Worm (Caenorhabditis elegans): ENCODE results near the gene wago-5.

The wago-5 gene

ce11 chrII:5794195-5794594 lies 21.1 kb downstream of the wago-5 start, which contains the start of gene acdh-8:
Gene acdh-8, plus strand, starts transcription at chrII:5794495.
- no peak for TF ChIP-seq flt-1 (GFP tag; IDR thresholded peaks at IDR 0.05)
- TF ChIP-seq hnd-1 (tag; optimal IDR thresholded peaks at IDR 0.05) = no peak
- no peak for TF ChIP-seq sea-1 (GFP tag; conservative IDR thresholded peaks at IDR 0.05)
- no peak for TF ChIP-seq aly-1 (tag; optimal IDR thresholded peaks at IDR 0.05)
- TF ChIP-seq F13C5.2 (tag; optimal IDR thresholded peaks at IDR 0.05) = no peak
- no peak for TF ChIP-seq scrt-1 (GFP tag; IDR thresholded peaks at IDR 0.05)
- no peak for TF ChIP-seq ceh-36 (tag; optimal IDR thresholded peaks at IDR 0.05)
- TF ChIP-seq ets-7 (tag; optimal IDR thresholded peaks at IDR 0.05) = no peak
- no peak for TF ChIP-seq tra-4 (tag; optimal IDR thresholded peaks at IDR 0.05)
- TF ChIP-seq pes-1 (GFP tag; IDR thresholded peaks at IDR 0.05) = no peak
- no peak for TF ChIP-seq hmbx-1 (tag; optimal IDR thresholded peaks at IDR 0.05)
- no peak for TF ChIP-seq B0310.2 (tag; optimal IDR thresholded peaks at IDR 0.05)
- TF ChIP-seq ama-1 (optimal IDR thresholded peaks at IDR 0.05) = no peak
- no peak for TF ChIP-seq tbx-11 (GFP tag; IDR thresholded peaks at IDR 0.05)
- TF ChIP-seq tbx-37 (GFP tag; conservative IDR thresholded peaks at IDR 0.05) = no peak
- TF ChIP-seq ceh-13 (GFP tag; optimal IDR thresholded peaks at IDR 0.05) = no peak
- no peak for TF ChIP-seq hmg-4 (GFP tag; optimal IDR thresholded peaks at IDR 0.05)

- TF ChIP-seq tra-4 (tag; optimal IDR thresholded peaks at IDR 0.05) = no peak
- TF ChIP-seq F13C5.2 (tag; optimal IDR thresholded peaks at IDR 0.05) = no peak
- no peak for TF ChIP-seq ama-1 (optimal IDR thresholded peaks at IDR 0.05)
- TF ChIP-seq tbx-11 (GFP tag; IDR thresholded peaks at IDR 0.05) = no peak
- no peak for TF ChIP-seq ceh-36 (tag; optimal IDR thresholded peaks at IDR 0.05)
- no peak for TF ChIP-seq hmbx-1 (tag; optimal IDR thresholded peaks at IDR 0.05)
- no peak for TF ChIP-seq ceh-13 (GFP tag; optimal IDR thresholded peaks at IDR 0.05)
- no peak for TF ChIP-seq ets-7 (tag; optimal IDR thresholded peaks at IDR 0.05)
- TF ChIP-seq flt-1 (GFP tag; IDR thresholded peaks at IDR 0.05) = no peak
- TF ChIP-seq scrt-1 (GFP tag; IDR thresholded peaks at IDR 0.05) = no peak
- TF ChIP-seq sea-1 (GFP tag; conservative IDR thresholded peaks at IDR 0.05) = no peak
- TF ChIP-seq hmg-4 (GFP tag; optimal IDR thresholded peaks at IDR 0.05) = no peak
Observed at ce11 chrII:5792490-5792889, 22.8 kb downstream of the wago-5 start, which contains the start of gene K05F1.14. Gene K05F1.14, minus strand, starts transcription at chrII:5792590.

ce11 chrII:5790313-5790773 lies 24.9 kb downstream of the wago-5 start, which contains the start of gene lect-2:
Gene lect-2, plus strand, starts transcription at chrII:5790723.
- TF ChIP-seq F13C5.2 (tag; optimal IDR thresholded peaks at IDR 0.05) (no peak), hmbx-1 (tag; optimal IDR thresholded peaks at IDR 0.05) (no peak), aly-1 (tag; optimal IDR thresholded peaks at IDR 0.05) (no peak), tbx-37 (GFP tag; conservative IDR thresholded peaks at IDR 0.05) (no peak), pes-1 (GFP tag; IDR thresholded peaks at IDR 0.05) (no peak), sea-1 (GFP tag; conservative IDR thresholded peaks at IDR 0.05) (no peak), tra-4 (tag; optimal IDR thresholded peaks at IDR 0.05) (no peak), B0310.2 (tag; optimal IDR thresholded peaks at IDR 0.05) (no peak), flt-1 (GFP tag; IDR thresholded peaks at IDR 0.05) (no peak), ets-7 (tag; optimal IDR thresholded peaks at IDR 0.05) (no peak), scrt-1 (GFP tag; IDR thresholded peaks at IDR 0.05) (no peak), ceh-13 (GFP tag; optimal IDR thresholded peaks at IDR 0.05) (no peak), ama-1 (optimal IDR thresholded peaks at IDR 0.05) (no peak), hmg-4 (GFP tag; optimal IDR thresholded peaks at IDR 0.05) (no peak)

ce11 chrII:5788815-5789214 lies 26.5 kb downstream of the wago-5 start, which contains the start of gene K05F1.13:
Gene K05F1.13, plus strand, starts transcription at chrII:5789115.
- TF ChIP-seq B0310.2 (tag; optimal IDR thresholded peaks at IDR 0.05) (no peak), ceh-36 (tag; optimal IDR thresholded peaks at IDR 0.05) (no peak), ets-7 (tag; optimal IDR thresholded peaks at IDR 0.05) (no peak)

- TF ChIP-seq aly-1 (tag; optimal IDR thresholded peaks at IDR 0.05) (no peak), F13C5.2 (tag; optimal IDR thresholded peaks at IDR 0.05) (no peak), tbx-11 (GFP tag; IDR thresholded peaks at IDR 0.05) (no peak), ama-1 (optimal IDR thresholded peaks at IDR 0.05) (no peak), ceh-36 (tag; optimal IDR thresholded peaks at IDR 0.05) (no peak), hmg-4 (GFP tag; optimal IDR thresholded peaks at IDR 0.05) (no peak), ets-7 (tag; optimal IDR thresholded peaks at IDR 0.05) (no peak), scrt-1 (GFP tag; IDR thresholded peaks at IDR 0.05) (no peak), B0310.2 (tag; optimal IDR thresholded peaks at IDR 0.05) (no peak), pes-1 (GFP tag; IDR thresholded peaks at IDR 0.05) (no peak)
Observed at ce11 chrII:5785504-5785903, 29.8 kb downstream of the wago-5 start.

ce11 chrII:5781935-5782921 lies 33.1 kb downstream of the wago-5 start, which contains the start of gene K05F1.6:
Gene K05F1.6, plus strand, starts transcription at chrII:5782520.
- TF ChIP-seq ceh-13 (GFP tag; optimal IDR thresholded peaks at IDR 0.05) (peak; percentile 42), ceh-36 (tag; optimal IDR thresholded peaks at IDR 0.05) (peak; percentile 58), hnd-1 (tag; optimal IDR thresholded peaks at IDR 0.05) (peak; percentile 38), tbx-37 (GFP tag; conservative IDR thresholded peaks at IDR 0.05) (peak; percentile 17; the same call in 1 of the 2 replicates), tbx-11 (GFP tag; IDR thresholded peaks at IDR 0.05) (peak; percentile 71), hmg-4 (GFP tag; optimal IDR thresholded peaks at IDR 0.05) (peak; percentile 88), ets-7 (tag; optimal IDR thresholded peaks at IDR 0.05) (peak; percentile 58), aly-1 (tag; optimal IDR thresholded peaks at IDR 0.05) (peak; percentile 92), sea-1 (GFP tag; conservative IDR thresholded peaks at IDR 0.05) (peak; percentile 59; the same call in 1 of the 2 replicates), F13C5.2 (tag; optimal IDR thresholded peaks at IDR 0.05) (peak; percentile 3), scrt-1 (GFP tag; IDR thresholded peaks at IDR 0.05) (peak; percentile 68), tra-4 (tag; optimal IDR thresholded peaks at IDR 0.05) (no peak), flt-1 (GFP tag; IDR thresholded peaks at IDR 0.05) (peak; percentile 9; the same call in 1 of the 2 replicates), hmbx-1 (tag; optimal IDR thresholded peaks at IDR 0.05) (peak; percentile 4), ama-1 (optimal IDR thresholded peaks at IDR 0.05) (no peak), pes-1 (GFP tag; IDR thresholded peaks at IDR 0.05) (peak; percentile 79), B0310.2 (tag; optimal IDR thresholded peaks at IDR 0.05) (peak; percentile 77)

Data from whole organism, early embryonic.